Fruit fly (Drosophila melanogaster): Measurements from ENCODE around the gene Diap1.

The Diap1 gene

dm6 chr3L:16027163-16027633, 23.6 kb downstream of the Diap1 start (continued):
- TF ChIP-seq HLH4C (GFP tag; IDR thresholded peaks at IDR 0.05; ENCODE audit: partially characterized antibody) (no peak), CG13894 (tag; optimal IDR thresholded peaks at IDR 0.05) (no peak), nom (GFP tag; optimal IDR thresholded peaks at IDR 0.05) (peak; percentile 76), tap (tag; optimal IDR thresholded peaks at IDR 0.05) (no peak), CG4328 (GFP tag; optimal IDR thresholded peaks at IDR 0.05) (peak; percentile 40), pb (GFP tag; optimal IDR thresholded peaks at IDR 0.05) (no peak), tx (GFP tag; optimal IDR thresholded peaks at IDR 0.05) (no peak), tll (GFP tag; optimal IDR thresholded peaks at IDR 0.05) (peak in 1 of 2 experiments; percentile 40), CG6683 (GFP tag; optimal IDR thresholded peaks at IDR 0.05) (peak; percentile 1), CG9215 (GFP tag; IDR thresholded peaks at IDR 0.05) (no peak), vvl (GFP tag; IDR thresholded peaks at IDR 0.05) (no peak), toy (GFP tag; IDR thresholded peaks at IDR 0.05) (no peak), Atf6 (GFP tag; IDR thresholded peaks at IDR 0.05) (no peak; the same call in 1 of the 2 replicates), BEAF-32 (GFP tag; optimal IDR thresholded peaks at IDR 0.05) (no peak), D19B (GFP tag; optimal IDR thresholded peaks at IDR 0.05) (no peak), tio (GFP tag; optimal IDR thresholded peaks at IDR 0.05) (no peak), CG17568 (GFP tag; optimal IDR thresholded peaks at IDR 0.05) (peak; percentile 70), inv (GFP tag; IDR thresholded peaks at IDR 0.05; ENCODE audit: partially characterized antibody) (no peak), Fer3 (tag; optimal IDR thresholded peaks at IDR 0.05) (no peak), CG8944 (GFP tag; optimal IDR thresholded peaks at IDR 0.05) (peak; percentile 47), nerfin-1 (tag; optimal IDR thresholded peaks at IDR 0.05) (peak; percentile 18), H15 (GFP tag; IDR thresholded peaks at IDR 0.05) (0 out of 3 replicates have a peak, but pooled peaks have one; percentile 24), Adf1 (GFP tag; IDR thresholded peaks at IDR 0.05) (no peak), zen2 (GFP tag; IDR thresholded peaks at IDR 0.05; ENCODE audit: partially characterized antibody) (no peak), Atf-2 (GFP tag; optimal IDR thresholded peaks at IDR 0.05) (no peak), Myb (GFP tag; optimal IDR thresholded peaks at IDR 0.05) (peak; percentile 20), fd3F (GFP tag; optimal IDR thresholded peaks at IDR 0.05) (no peak), HHEX (GFP tag; optimal IDR thresholded peaks at IDR 0.05) (peak; percentile 62), vfl (GFP tag; optimal IDR thresholded peaks at IDR 0.05) (no peak), CG13287 (GFP tag; IDR thresholded peaks at IDR 0.05; ENCODE audit: partially characterized antibody) (no peak; the same call in 1 of the 2 replicates), zf30C (GFP tag; optimal IDR thresholded peaks at IDR 0.05) (no peak), zfh2 (GFP tag; optimal IDR thresholded peaks at IDR 0.05) (peak; percentile 4), sima (GFP tag; optimal IDR thresholded peaks at IDR 0.05) (no peak), ac (GFP tag; optimal IDR thresholded peaks at IDR 0.05) (peak; percentile 74), CG6272 (GFP tag; IDR thresholded peaks at IDR 0.05) (no peak; the same call in 1 of the 2 replicates), pzg (GFP tag; optimal IDR thresholded peaks at IDR 0.05) (no peak), BtbVII (GFP tag; optimal IDR thresholded peaks at IDR 0.05) (peak; percentile 63), gro (GFP tag; optimal IDR thresholded peaks at IDR 0.05) (peak; percentile 54), PHDP (tag; optimal IDR thresholded peaks at IDR 0.05) (no peak), CG6765 (GFP tag; optimal IDR thresholded peaks at IDR 0.05) (no peak), Lim3 (GFP tag; IDR thresholded peaks at IDR 0.05) (no peak), pita (GFP tag; optimal IDR thresholded peaks at IDR 0.05) (no peak), HmgZ (tag; optimal IDR thresholded peaks at IDR 0.05) (no peak), Doc2 (GFP tag; IDR thresholded peaks at IDR 0.05) (no peak), CG1603 (tag; optimal IDR thresholded peaks at IDR 0.05) (no peak), Dll (GFP tag; IDR thresholded peaks at IDR 0.05; ENCODE audit: partially characterized antibody) (0 out of 4 replicates have a peak, but pooled peaks have one; percentile 13), CG12659 (GFP tag; optimal IDR thresholded peaks at IDR 0.05) (peak; percentile 25), sob (GFP tag; IDR thresholded peaks at IDR 0.05) (peak; percentile 61), dysf (GFP tag; IDR thresholded peaks at IDR 0.05) (peak; percentile 58; the same call in 2 of the 3 replicates), Fer1 (GFP tag; optimal IDR thresholded peaks at IDR 0.05) (no peak)
